Worm (Caenorhabditis elegans): ENCODE results near the gene spp-22.
A peak's percentile ranks its signal among the peaks of the same experiment; 100 is the strongest.

DNA sequence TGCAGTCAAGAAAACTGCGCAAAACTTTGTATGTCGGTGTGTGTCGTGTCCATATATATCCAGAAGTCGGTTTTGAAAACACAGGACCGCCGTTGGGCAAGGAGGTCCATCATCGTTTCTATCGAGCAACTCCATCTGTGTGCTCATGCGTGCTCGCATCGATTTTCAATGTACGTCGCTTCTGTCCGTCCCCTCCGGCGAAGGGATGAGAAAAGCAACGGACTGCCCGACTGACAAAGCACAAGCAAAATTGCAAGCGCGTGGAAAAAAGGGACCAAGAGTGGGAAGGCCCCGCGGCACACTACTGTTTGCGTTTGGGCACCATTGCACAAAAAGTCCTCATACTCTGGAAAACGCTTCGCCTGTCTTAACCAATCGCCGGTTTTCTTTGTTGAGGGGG, 10.9 kb downstream of the spp-22 start:
- TF ChIP-seq W03F9.2 (tag; optimal IDR thresholded peaks at IDR 0.05) (no peak), him-1 (tag; optimal IDR thresholded peaks at IDR 0.05) (peak; percentile 49), dao-5 (tag; optimal IDR thresholded peaks at IDR 0.05) (no peak)
